Worm (Caenorhabditis elegans): ENCODE measurements around the gene lst-6.

The lst-6 gene

ce11 chrII:7059274-7059757 is 37.0 kb upstream of the lst-6 start:
- TF ChIP-seq tra-4 (tag; optimal IDR thresholded peaks at IDR 0.05) (no peak), pes-1 (GFP tag; IDR thresholded peaks at IDR 0.05) (no peak), ceh-13 (GFP tag; optimal IDR thresholded peaks at IDR 0.05) (no peak), F13C5.2 (tag; optimal IDR thresholded peaks at IDR 0.05) (no peak), tbx-37 (GFP tag; conservative IDR thresholded peaks at IDR 0.05) (no peak), aly-1 (tag; optimal IDR thresholded peaks at IDR 0.05) (no peak), B0310.2 (tag; optimal IDR thresholded peaks at IDR 0.05) (no peak), hmg-4 (GFP tag; optimal IDR thresholded peaks at IDR 0.05) (no peak), ceh-36 (tag; optimal IDR thresholded peaks at IDR 0.05) (no peak), ets-7 (tag; optimal IDR thresholded peaks at IDR 0.05) (no peak), hnd-1 (tag; optimal IDR thresholded peaks at IDR 0.05) (no peak), tbx-11 (GFP tag; IDR thresholded peaks at IDR 0.05) (no peak), scrt-1 (GFP tag; IDR thresholded peaks at IDR 0.05) (no peak), sea-1 (GFP tag; conservative IDR thresholded peaks at IDR 0.05) (no peak), hmbx-1 (tag; optimal IDR thresholded peaks at IDR 0.05) (no peak)

ce11 chrII:7057860-7058259 is 35.6 kb upstream of the lst-6 start, which contains the start of gene cth-2:
cth-2 (minus strand) TSS chrII:7057960.
- TF ChIP-seq scrt-1 (GFP tag; IDR thresholded peaks at IDR 0.05) (no peak), B0310.2 (tag; optimal IDR thresholded peaks at IDR 0.05) (no peak), pes-1 (GFP tag; IDR thresholded peaks at IDR 0.05) (no peak), tra-4 (tag; optimal IDR thresholded peaks at IDR 0.05) (no peak), hmg-4 (GFP tag; optimal IDR thresholded peaks at IDR 0.05) (no peak), hmbx-1 (tag; optimal IDR thresholded peaks at IDR 0.05) (no peak), ets-7 (tag; optimal IDR thresholded peaks at IDR 0.05) (no peak), hnd-1 (tag; optimal IDR thresholded peaks at IDR 0.05) (no peak), ceh-36 (tag; optimal IDR thresholded peaks at IDR 0.05) (no peak), ceh-13 (GFP tag; optimal IDR thresholded peaks at IDR 0.05) (no peak), tbx-11 (GFP tag; IDR thresholded peaks at IDR 0.05) (no peak), sea-1 (GFP tag; conservative IDR thresholded peaks at IDR 0.05) (no peak), ama-1 (optimal IDR thresholded peaks at IDR 0.05) (no peak), aly-1 (tag; optimal IDR thresholded peaks at IDR 0.05) (no peak)

- TF ChIP-seq ceh-13 (GFP tag; optimal IDR thresholded peaks at IDR 0.05) (no peak), pes-1 (GFP tag; IDR thresholded peaks at IDR 0.05) (no peak), ets-7 (tag; optimal IDR thresholded peaks at IDR 0.05) (no peak), hmg-4 (GFP tag; optimal IDR thresholded peaks at IDR 0.05) (no peak), B0310.2 (tag; optimal IDR thresholded peaks at IDR 0.05) (no peak), flt-1 (GFP tag; IDR thresholded peaks at IDR 0.05) (no peak), tbx-37 (GFP tag; conservative IDR thresholded peaks at IDR 0.05) (no peak), hmbx-1 (tag; optimal IDR thresholded peaks at IDR 0.05) (no peak), F13C5.2 (tag; optimal IDR thresholded peaks at IDR 0.05) (no peak), hnd-1 (tag; optimal IDR thresholded peaks at IDR 0.05) (no peak), ama-1 (optimal IDR thresholded peaks at IDR 0.05) (no peak), aly-1 (tag; optimal IDR thresholded peaks at IDR 0.05) (no peak), ceh-36 (tag; optimal IDR thresholded peaks at IDR 0.05) (no peak)
Measured at ce11 chrII:7056328-7056727, 34.0 kb upstream of the lst-6 start.

- TF ChIP-seq tbx-37 (GFP tag; conservative IDR thresholded peaks at IDR 0.05) = no peak
- no peak for TF ChIP-seq ceh-36 (tag; optimal IDR thresholded peaks at IDR 0.05)
- no peak for TF ChIP-seq flt-1 (GFP tag; IDR thresholded peaks at IDR 0.05)
- TF ChIP-seq hnd-1 (tag; optimal IDR thresholded peaks at IDR 0.05) = no peak
- no peak for TF ChIP-seq B0310.2 (tag; optimal IDR thresholded peaks at IDR 0.05)
- no peak for TF ChIP-seq scrt-1 (GFP tag; IDR thresholded peaks at IDR 0.05)
- TF ChIP-seq ets-7 (tag; optimal IDR thresholded peaks at IDR 0.05) = no peak
- TF ChIP-seq tbx-11 (GFP tag; IDR thresholded peaks at IDR 0.05) = no peak
- no peak for TF ChIP-seq ama-1 (optimal IDR thresholded peaks at IDR 0.05)
- no peak for TF ChIP-seq sea-1 (GFP tag; conservative IDR thresholded peaks at IDR 0.05)
- TF ChIP-seq tra-4 (tag; optimal IDR thresholded peaks at IDR 0.05) = no peak
- no peak for TF ChIP-seq hmbx-1 (tag; optimal IDR thresholded peaks at IDR 0.05)
- TF ChIP-seq hmg-4 (GFP tag; optimal IDR thresholded peaks at IDR 0.05) = no peak
- no peak for TF ChIP-seq aly-1 (tag; optimal IDR thresholded peaks at IDR 0.05)
- TF ChIP-seq ceh-13 (GFP tag; optimal IDR thresholded peaks at IDR 0.05) = no peak
- no peak for TF ChIP-seq pes-1 (GFP tag; IDR thresholded peaks at IDR 0.05)
- no peak for TF ChIP-seq F13C5.2 (tag; optimal IDR thresholded peaks at IDR 0.05)
Measured at ce11 chrII:7054987-7055386, 32.7 kb upstream of the lst-6 start, which contains the start of gene ZK1127.3. ZK1127.3 (plus strand) TSS chrII:7055287.

- TF ChIP-seq pes-1 (GFP tag; IDR thresholded peaks at IDR 0.05) (no peak), hmbx-1 (tag; optimal IDR thresholded peaks at IDR 0.05) (no peak), ama-1 (optimal IDR thresholded peaks at IDR 0.05) (no peak), scrt-1 (GFP tag; IDR thresholded peaks at IDR 0.05) (no peak), aly-1 (tag; optimal IDR thresholded peaks at IDR 0.05) (no peak), ets-7 (tag; optimal IDR thresholded peaks at IDR 0.05) (no peak), sea-1 (GFP tag; conservative IDR thresholded peaks at IDR 0.05) (no peak), tbx-37 (GFP tag; conservative IDR thresholded peaks at IDR 0.05) (no peak), F13C5.2 (tag; optimal IDR thresholded peaks at IDR 0.05) (no peak), tra-4 (tag; optimal IDR thresholded peaks at IDR 0.05) (no peak), hmg-4 (GFP tag; optimal IDR thresholded peaks at IDR 0.05) (no peak), ceh-13 (GFP tag; optimal IDR thresholded peaks at IDR 0.05) (no peak), B0310.2 (tag; optimal IDR thresholded peaks at IDR 0.05) (no peak), hnd-1 (tag; optimal IDR thresholded peaks at IDR 0.05) (no peak), tbx-11 (GFP tag; IDR thresholded peaks at IDR 0.05) (no peak), ceh-36 (tag; optimal IDR thresholded peaks at IDR 0.05) (no peak), flt-1 (GFP tag; IDR thresholded peaks at IDR 0.05) (no peak)
Measured at ce11 chrII:7053649-7054048, 31.3 kb upstream of the lst-6 start, which contains the start of gene ZK1127.4. ZK1127.4 (plus strand) TSS chrII:7053949.

- TF ChIP-seq ceh-36 (tag; optimal IDR thresholded peaks at IDR 0.05) (no peak), sea-1 (GFP tag; conservative IDR thresholded peaks at IDR 0.05) (no peak)
Measured at ce11 chrII:7053001-7053400, 30.7 kb upstream of the lst-6 start, which contains the start of gene ZK1127.13. ZK1127.13 (plus strand) TSS chrII:7053301.

ce11 chrII:7051778-7052177 is 29.5 kb upstream of the lst-6 start, which contains the start of gene ZK1127.12:
ZK1127.12 (plus strand) TSS chrII:7052078.
- no peak for TF ChIP-seq flt-1 (GFP tag; IDR thresholded peaks at IDR 0.05)
- TF ChIP-seq sea-1 (GFP tag; conservative IDR thresholded peaks at IDR 0.05) = no peak
- no peak for TF ChIP-seq ceh-13 (GFP tag; optimal IDR thresholded peaks at IDR 0.05)
- no peak for TF ChIP-seq hmg-4 (GFP tag; optimal IDR thresholded peaks at IDR 0.05)
- TF ChIP-seq hnd-1 (tag; optimal IDR thresholded peaks at IDR 0.05) = no peak
- no peak for TF ChIP-seq tra-4 (tag; optimal IDR thresholded peaks at IDR 0.05)
- no peak for TF ChIP-seq scrt-1 (GFP tag; IDR thresholded peaks at IDR 0.05)
- no peak for TF ChIP-seq ceh-36 (tag; optimal IDR thresholded peaks at IDR 0.05)
- no peak for TF ChIP-seq tbx-37 (GFP tag; conservative IDR thresholded peaks at IDR 0.05)
- no peak for TF ChIP-seq pes-1 (GFP tag; IDR thresholded peaks at IDR 0.05)
- TF ChIP-seq aly-1 (tag; optimal IDR thresholded peaks at IDR 0.05) = no peak
- TF ChIP-seq tbx-11 (GFP tag; IDR thresholded peaks at IDR 0.05) = no peak
- no peak for TF ChIP-seq hmbx-1 (tag; optimal IDR thresholded peaks at IDR 0.05)
- no peak for TF ChIP-seq F13C5.2 (tag; optimal IDR thresholded peaks at IDR 0.05)
- no peak for TF ChIP-seq ama-1 (optimal IDR thresholded peaks at IDR 0.05)
- TF ChIP-seq B0310.2 (tag; optimal IDR thresholded peaks at IDR 0.05) = no peak
- TF ChIP-seq ets-7 (tag; optimal IDR thresholded peaks at IDR 0.05) = no peak
